Fruit fly (Drosophila melanogaster) ovary, adult (tissue): ENCODE data around the gene CG1999.

Source experiments
- CG17801 ChIP-seq: fragments of 200-800 bp; optimal IDR thresholded peaks from 2 replicates; lab custom pipeline; 2019; ENCODE audit warnings: missing biosample characterization, mild to moderate bottlenecking, missing genetic modification characterization, moderate library complexity; ENCODE audit not compliant: partially characterized antibody

CG1999 gene

DNA sequence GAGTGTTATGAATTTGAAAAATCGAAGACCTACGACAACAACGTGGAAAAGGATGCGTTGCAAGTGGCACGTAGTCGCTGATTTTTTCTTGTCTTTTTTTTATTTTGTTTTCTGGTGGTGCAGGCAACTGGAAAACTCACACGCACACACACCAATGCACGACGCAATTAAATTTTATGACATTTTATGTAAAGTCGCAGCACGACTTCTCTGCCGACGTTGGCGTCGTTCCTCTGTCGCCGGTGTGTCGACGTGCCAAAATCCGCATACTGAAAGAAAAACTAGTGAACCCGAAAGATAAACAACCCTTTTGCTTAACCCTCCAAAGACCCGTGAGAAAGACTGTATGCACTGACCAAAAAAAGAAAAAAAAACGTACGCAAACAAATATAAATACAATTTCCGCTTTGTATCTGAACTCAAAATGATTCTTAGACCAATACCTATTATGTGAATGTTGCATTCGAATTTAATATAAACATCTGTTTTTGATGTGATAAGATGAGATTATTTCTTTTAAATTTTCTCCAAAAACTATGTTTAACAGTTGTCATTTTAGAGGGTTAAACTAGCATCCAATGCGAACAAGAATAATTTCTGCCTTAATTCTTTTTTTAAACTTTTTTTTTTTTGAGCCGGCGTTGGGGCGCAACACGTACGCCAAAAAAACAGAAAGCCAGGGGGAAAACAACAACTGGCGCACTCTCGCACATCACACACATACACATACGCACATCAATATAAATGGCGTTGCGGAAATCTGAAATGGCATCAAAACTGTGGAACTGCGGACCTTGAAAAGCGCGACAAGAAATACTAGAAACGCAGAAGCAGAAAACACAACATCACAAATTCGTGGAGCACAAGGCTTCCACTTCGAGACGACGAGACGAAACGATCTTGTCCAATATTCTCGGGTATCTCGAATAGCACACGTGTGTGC, 24.5 kb upstream of the CG1999 start:
- TF ChIP-seq CG17801 (GFP tag; lab: Kevin White, UChicago): peak; percentile 32

DNA sequence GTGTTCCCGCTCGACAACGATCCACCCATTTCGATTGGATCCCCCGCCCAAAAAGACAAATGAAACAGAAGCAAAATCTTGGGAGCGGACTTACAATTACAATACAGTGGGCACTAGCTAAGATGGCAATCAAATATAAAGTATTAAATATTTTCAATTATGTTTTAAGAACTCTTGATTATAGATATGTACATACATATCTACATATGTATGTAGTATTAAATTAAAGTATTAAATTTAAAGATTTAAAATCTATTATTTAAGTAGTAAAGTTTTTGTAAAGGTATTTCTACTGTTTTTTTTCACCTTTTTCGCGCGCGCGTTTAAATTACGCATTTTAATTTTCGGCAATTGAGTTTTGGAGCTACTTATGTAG, 23.8 kb upstream of the CG1999 start:
- TF ChIP-seq CG17801 (GFP tag; lab: Kevin White, UChicago): peak; percentile 83

DNA sequence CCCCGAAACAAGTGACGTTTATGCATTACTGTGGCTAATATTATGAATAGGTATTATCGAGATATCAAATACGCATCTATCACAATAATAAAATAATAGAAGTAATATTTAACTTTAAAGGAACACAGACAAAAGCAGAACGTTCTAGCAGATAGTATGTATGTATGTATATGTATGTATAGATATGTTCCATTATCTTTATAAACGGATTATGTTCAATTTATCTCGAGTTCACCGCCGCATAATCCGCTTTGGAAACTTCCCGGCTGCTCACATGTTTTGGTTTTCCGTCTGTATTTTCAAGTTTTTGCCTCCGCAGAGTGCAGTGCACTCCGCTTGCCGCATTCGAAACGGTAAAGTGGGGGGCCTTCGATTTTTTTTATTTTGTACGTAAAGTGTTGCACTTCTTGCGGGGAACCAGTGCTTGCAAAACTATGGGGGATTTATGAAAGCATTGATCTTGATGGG, 23.0 kb upstream of the CG1999 start:
- no peak for TF ChIP-seq CG17801 (GFP tag; lab: Kevin White, UChicago)

DNA sequence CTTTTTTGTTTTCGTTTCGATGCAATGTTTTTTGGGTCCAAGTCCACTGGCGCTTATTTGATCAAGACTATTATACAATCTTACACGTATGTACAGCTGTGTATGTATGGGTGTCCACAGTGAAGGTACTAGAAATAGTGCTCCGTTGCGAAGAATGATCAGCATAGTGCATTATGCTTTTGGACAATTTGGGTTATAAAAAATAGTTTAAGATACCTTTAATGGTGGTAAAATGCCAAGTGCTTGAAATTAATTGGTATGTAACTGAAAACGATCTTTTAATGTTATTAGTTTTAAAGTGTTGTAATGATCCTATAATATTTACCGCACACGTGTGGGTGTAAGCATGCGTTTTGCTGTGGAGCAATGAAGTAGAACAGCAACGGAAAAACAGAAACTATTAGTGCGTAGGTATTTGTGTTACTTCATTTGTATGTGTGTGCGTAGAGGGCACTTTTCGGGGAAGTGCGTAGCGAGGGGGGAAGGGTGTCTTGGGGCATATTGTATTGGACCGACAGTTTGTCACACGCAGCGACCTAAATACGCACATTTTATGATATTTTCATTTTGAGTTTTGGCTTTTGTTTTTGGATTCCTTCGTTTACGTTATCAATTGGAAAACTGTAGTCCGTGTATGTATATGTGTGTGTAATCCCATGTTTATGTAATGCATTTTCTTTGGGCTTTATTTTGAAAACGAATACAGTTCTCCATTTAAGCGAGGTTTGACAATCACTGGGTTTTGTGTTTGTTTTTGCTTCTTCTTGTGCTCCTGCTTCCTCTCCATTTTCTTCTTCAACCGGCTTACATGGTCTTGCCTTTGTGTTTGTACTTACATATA, 22.3 kb upstream of the CG1999 start:
- TF ChIP-seq CG17801 (GFP tag; lab: Kevin White, UChicago): peak; percentile 57

DNA sequence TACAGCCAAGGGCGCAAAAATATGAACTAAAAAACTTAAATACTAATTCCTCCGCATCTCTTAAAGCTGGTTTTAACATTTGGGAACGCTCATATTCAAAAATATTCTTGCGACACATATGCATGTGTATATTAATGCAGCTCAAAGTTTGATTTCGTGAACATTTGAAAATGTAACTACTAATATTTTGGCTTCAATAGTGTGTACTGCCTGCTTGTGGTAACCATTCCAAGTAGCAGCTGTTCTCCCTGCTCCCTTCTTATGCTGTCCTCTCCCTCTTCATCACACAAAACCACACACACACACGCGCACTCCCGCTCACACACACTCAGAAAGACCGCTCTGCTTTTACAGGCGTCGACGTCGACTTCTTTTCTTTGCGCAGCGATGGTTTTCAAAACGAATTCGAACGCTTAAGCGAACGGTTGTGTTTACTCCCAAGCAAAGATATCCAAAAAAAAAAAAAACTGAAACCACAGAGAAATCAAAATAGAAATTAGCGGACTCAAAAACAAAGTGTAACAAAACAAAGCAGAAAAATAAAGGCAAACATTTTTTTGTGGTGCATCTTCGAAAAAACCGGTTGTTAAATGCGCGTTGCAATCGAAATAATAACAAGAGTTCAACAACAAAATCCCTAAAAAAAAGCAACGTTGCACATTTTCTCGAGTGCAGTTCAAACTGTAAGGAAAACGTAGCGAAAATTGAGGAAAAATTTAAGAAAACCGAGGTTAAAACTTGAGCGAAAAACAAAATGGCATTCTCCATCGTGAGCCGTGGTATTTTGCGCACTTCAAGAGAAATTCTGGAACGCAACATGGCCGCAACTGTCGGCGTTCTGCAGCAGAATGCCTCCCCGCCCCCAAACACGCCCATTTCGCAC, 21.4 kb upstream of the CG1999 start, which contains the start of gene CBP:
Gene CBP (plus strand): TSS at position 391 of the 883 bp plus-strand sequence.
- peak; percentile 84 for TF ChIP-seq CG17801 (GFP tag; lab: Kevin White, UChicago)

DNA sequence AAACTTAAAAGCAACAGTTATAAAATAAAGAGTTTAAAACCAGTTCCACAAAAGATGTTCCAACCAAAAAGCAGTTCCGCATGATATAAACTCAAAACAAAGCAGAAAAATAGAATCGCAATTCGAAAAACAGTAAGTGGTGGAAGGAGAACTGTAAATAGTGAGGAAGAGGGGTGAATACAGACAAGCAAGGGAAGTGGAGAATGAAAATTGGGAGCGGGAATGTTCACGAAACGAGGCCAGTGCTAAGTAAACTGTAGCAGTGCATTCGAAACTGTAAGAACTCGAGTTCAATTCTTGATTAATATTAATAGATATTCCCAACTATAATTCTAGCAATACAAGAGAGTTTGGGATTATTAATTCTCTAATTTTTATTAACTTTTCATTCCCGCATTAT, 20.6 kb upstream of the CG1999 start:
- no peak for TF ChIP-seq CG17801 (GFP tag; lab: Kevin White, UChicago)

DNA sequence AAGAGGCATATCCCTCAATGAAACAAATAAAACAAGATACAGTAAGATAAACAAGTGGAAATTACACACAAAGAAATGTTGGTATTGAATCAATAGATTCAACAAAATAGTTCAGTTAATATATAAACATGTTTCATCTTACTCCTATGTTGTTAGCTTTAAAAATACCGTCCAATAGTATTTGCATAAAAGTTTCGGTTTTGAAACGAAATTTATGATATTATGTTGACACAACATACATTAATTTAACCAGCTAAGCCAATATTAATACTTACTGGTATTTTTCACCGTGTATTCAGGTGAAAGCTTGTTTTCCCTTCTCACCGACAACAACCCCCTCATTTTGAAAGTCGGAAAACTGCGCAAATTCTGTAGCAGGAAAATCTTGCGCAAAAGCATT, 20.1 kb upstream of the CG1999 start:
- TF ChIP-seq CG17801 (GFP tag; lab: Kevin White, UChicago): no peak

DNA sequence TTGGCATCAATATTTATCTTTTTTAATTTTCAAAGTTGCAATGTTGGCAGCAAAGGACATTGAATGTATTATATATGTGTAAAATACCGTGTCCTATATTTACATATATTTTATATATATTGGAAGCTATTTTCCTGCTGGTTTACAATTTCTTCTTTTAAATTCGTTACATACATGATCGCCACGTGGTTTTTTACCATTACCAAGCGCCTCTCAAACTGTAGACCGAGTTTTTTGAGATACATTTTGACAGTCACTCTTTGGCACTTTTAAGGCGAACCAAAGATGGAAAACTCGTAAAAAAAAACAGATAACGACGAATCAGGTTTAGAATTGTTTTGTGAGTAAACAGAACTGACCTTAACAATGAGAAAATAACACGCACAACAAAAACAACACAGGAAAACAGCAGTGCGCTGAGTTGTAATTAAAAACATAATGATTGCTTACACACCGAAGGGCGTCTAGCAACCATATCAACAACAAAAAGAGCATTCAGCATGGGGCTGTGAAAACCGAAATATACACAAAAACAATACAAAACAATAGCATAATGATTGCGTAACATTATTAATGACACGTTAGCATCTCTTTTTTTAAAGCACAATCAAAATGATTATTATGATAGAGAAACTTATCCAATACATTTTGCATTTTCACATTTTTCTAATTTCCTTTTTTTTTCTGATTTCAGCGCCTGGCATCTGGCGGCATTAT, 18.8 kb upstream of the CG1999 start:
- no peak for TF ChIP-seq CG17801 (GFP tag; lab: Kevin White, UChicago)

DNA sequence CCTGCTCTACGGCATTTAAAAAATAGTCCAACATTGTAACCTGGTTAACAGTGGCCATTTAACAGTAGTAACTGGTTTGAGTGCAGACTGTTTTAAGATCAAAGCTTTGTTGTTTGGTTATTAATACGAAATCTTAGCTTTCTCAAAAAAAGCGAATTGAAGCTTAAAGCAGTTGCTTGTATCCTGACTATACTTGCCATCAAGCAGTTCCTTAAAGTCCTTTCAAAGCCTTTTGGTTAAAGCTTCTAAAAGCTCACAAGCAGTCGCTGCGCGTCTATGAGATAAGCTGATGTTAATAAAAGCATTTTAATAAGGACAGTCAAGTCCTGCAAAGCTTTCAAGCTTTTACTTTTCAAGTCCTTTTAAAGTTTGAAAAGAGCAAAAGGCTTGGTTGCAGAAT, 17.9 kb upstream of the CG1999 start:
- no peak for TF ChIP-seq CG17801 (GFP tag; lab: Kevin White, UChicago)

DNA sequence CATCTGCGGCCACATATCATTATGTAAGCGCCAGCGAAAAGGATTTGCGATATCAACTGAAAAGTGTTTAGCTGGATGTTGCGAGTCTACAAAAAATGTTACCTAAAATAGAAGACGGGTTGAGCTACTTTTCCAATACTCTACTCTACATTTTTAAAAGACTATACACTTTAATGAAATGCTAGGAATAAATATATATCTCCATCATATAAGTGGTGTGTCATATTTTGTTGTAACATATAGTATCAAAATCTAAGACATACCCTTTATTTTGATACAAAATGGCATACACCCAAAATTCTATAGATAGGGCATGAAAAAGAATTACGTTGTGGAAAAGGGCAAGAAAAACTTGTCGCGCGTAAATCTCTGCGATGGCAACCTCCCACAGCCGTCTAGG, 15.6 kb upstream of the CG1999 start:
- no peak for TF ChIP-seq CG17801 (GFP tag; lab: Kevin White, UChicago)

DNA sequence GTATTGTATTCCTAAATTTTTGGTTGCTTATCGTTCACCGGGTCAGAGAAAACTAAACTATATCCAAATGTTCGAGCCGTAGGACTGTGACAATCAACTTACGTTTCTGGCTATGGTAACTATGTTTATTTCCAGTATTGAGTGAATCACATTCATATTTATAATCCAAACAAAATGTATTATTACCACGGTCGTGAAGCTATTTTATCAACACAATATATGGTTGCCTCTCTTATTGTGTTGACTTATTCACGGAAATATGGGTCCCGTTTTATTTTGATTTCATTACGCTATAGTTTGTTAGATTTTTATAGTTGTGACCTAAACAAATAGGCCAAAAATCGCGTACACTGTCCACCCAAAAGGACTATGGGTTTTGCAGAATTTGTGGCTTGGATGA, 11.2 kb upstream of the CG1999 start, which contains the start of gene CG15034:
Gene CG15034 (minus strand): TSS at position 101 of the 400 bp plus-strand sequence.
- TF ChIP-seq CG17801 (GFP tag; lab: Kevin White, UChicago): no peak

DNA sequence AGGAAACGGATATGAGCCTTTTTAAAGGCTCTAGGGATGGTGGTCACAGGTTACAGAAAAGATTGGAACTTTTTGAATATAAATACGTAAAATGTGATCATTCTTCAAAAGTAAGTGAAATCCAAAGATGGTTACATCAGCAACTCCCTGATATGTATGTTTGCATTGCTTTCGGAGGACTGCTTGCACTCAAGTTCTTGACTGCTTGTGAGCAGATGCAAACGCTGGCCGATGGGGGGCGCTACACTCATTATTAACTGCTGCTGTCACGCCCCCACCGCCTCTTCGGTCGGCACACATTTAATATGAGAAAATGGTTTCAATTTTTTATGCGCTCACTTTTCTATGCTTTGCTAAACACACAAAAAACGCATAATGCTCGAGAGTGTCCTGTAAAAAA, 8.6 kb upstream of the CG1999 start:
- TF ChIP-seq CG17801 (GFP tag; lab: Kevin White, UChicago): no peak

DNA sequence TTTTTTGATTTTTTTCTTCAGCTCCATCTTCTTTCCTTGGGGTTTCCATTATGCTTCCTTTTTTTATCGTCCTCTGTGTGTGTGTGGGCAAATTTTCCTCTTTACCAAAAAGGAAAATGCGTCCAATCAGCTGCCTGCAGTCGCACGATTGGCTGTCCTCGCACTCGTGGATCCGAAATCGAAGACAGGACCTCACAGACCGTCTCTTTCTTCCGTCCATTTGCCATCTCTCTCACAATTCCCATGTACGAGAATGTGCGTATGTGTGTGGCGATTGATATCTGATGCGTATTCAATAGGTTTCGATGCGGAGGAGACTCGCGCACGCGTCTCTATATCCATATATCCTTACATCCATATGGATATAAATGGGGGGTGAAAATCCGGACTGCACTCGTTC, 9.8 kb downstream of the CG1999 start:
- no peak for TF ChIP-seq CG17801 (GFP tag; lab: Kevin White, UChicago)

DNA sequence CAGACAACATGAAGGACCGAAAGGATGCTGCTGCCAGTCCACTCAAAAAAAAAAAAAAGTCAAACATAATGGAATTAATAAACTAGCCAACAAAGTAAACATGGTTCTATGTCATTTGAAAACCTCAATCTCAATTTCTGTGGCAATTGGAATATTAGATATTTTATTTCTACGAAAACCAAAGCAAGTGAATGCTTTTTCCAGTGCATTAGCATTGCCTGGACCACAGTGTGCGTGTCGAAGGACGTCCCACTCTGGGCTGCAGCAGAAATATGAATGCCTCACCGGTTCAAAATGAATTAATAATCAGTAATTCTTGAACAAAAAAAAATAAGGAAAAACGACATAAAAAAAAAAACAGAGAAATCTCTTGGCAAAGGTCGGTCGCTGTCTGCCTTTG, 13.9 kb downstream of the CG1999 start:
- TF ChIP-seq CG17801 (GFP tag; lab: Kevin White, UChicago): no peak
